Fruit fly (Drosophila melanogaster) whole organism, embryonic: Measurements from ENCODE around the gene CG10730.

ENCODE experiments used
- CG10209 ChIP-seq: fragments of 200-800 bp; sonication (Bioruptor generic); optimal IDR thresholded peaks from 3 replicates; lab custom pipeline; 2017; ENCODE audit warnings: missing biosample characterization, mild to moderate bottlenecking, missing genetic modification characterization, missing genetic modification reagents
- CG10274 ChIP-seq: fragments of 200-800 bp; sonication (Bioruptor generic); optimal IDR thresholded peaks from 3 replicates; lab custom pipeline; 2017; ENCODE audit warnings: missing biosample characterization, mild to moderate bottlenecking, missing genetic modification characterization
- CG11560 ChIP-seq: fragments of 200-800 bp; sonication (Bioruptor generic); IDR thresholded peaks from 3 replicates; pipeline ENCODE4 v1.3.6; 2022; ENCODE audit warnings: missing biosample characterization, missing genetic modification characterization
- CG11696 ChIP-seq: fragments of 200-800 bp; sonication (Bioruptor generic); IDR thresholded peaks from 2 replicates; pipeline ENCODE4 v1.3.6; 2022; ENCODE audit warnings: missing biosample characterization, missing genetic modification characterization
- CG11723 ChIP-seq: fragments of 200-800 bp; sonication (Bioruptor generic); optimal IDR thresholded peaks from 2 replicates; lab custom pipeline; 2017; ENCODE audit warnings: missing biosample characterization, mild to moderate bottlenecking, missing genetic modification characterization
- CG12659 ChIP-seq: fragments of 200-800 bp; sonication (Bioruptor generic); optimal IDR thresholded peaks from 3 replicates; lab custom pipeline; 2017; ENCODE audit warnings: mild to moderate bottlenecking, missing biosample characterization, missing genetic modification reagents, missing genetic modification characterization
- CG12769 ChIP-seq: fragments of 200-800 bp; sonication (Bioruptor generic); optimal IDR thresholded peaks from 2 replicates; lab custom pipeline; 2019; ENCODE audit warnings: missing biosample characterization, mild to moderate bottlenecking, missing genetic modification characterization, moderate library complexity
- CG13287 ChIP-seq: fragments of 200-800 bp; sonication (Bioruptor generic); IDR thresholded peaks from 2 replicates; pipeline ENCODE4 v1.3.6; 2022; ENCODE audit warnings: missing biosample characterization, missing genetic modification characterization; ENCODE audit not compliant: partially characterized antibody
- CG13424 ChIP-seq: fragments of 200-800 bp; sonication (Bioruptor generic); optimal IDR thresholded peaks from 2 replicates; lab custom pipeline; 2019; ENCODE audit warnings: missing biosample characterization, mild to moderate bottlenecking, missing genetic modification characterization, moderate library complexity
- CG14441 ChIP-seq: fragments of 200-800 bp; sonication (Bioruptor generic); IDR thresholded peaks from 2 replicates; pipeline ENCODE4 v1.3.6; 2022; ENCODE audit warnings: missing biosample characterization, missing genetic modification characterization
- CG14710 ChIP-seq: fragments of 200-800 bp; sonication (Bioruptor generic); optimal IDR thresholded peaks from 3 replicates; lab custom pipeline; 2019; ENCODE audit warnings: missing biosample characterization, mild to moderate bottlenecking, missing genetic modification characterization, moderate library complexity
- CG15269 ChIP-seq: fragments of 200-800 bp; sonication (Bioruptor generic); optimal IDR thresholded peaks from 2 replicates; lab custom pipeline; 2018; ENCODE audit warnings: missing biosample characterization, mild to moderate bottlenecking, missing genetic modification characterization, moderate library complexity
- CG17912 ChIP-seq: fragments of 200-800 bp; sonication (Bioruptor generic); optimal IDR thresholded peaks from 2 replicates; lab custom pipeline; 2018; ENCODE audit warnings: missing biosample characterization, mild to moderate bottlenecking, missing genetic modification characterization
- CG18011 ChIP-seq: fragments of 200-800 bp; sonication (Bioruptor generic); optimal IDR thresholded peaks from 2 replicates; lab custom pipeline; 2017; ENCODE audit warnings: missing biosample characterization, missing genetic modification characterization, mild to moderate bottlenecking, moderate library complexity, missing genotype
- CG2120 ChIP-seq: fragments of 200-800 bp; sonication (Bioruptor generic); optimal IDR thresholded peaks from 3 replicates; lab custom pipeline; 2016; ENCODE audit warnings: missing biosample characterization, missing genetic modification characterization
- CG31441 ChIP-seq: fragments of 200-800 bp; sonication (Bioruptor generic); IDR thresholded peaks from 2 replicates; pipeline ENCODE4 v1.3.6; 2022; ENCODE audit warnings: missing biosample characterization, missing genetic modification characterization
- CG33557 ChIP-seq: fragments of 200-800 bp; sonication (Bioruptor generic); optimal IDR thresholded peaks from 2 replicates; lab custom pipeline; 2019; ENCODE audit warnings: missing biosample characterization, mild to moderate bottlenecking, missing genetic modification characterization, moderate library complexity
- CG42726 ChIP-seq: fragments of 200-800 bp; sonication (Bioruptor generic); IDR thresholded peaks from 2 replicates; pipeline ENCODE4 v1.3.6; 2022; ENCODE audit warnings: missing biosample characterization, missing genetic modification characterization; ENCODE audit not compliant: partially characterized antibody
- CG4424 ChIP-seq: fragments of 200-800 bp; sonication (Bioruptor generic); optimal IDR thresholded peaks from 3 replicates; lab custom pipeline; 2016; ENCODE audit warnings: missing biosample characterization, missing genetic modification characterization
- CG4707 ChIP-seq: fragments of 200-800 bp; sonication (Bioruptor generic); optimal IDR thresholded peaks from 2 replicates; lab custom pipeline; 2018; ENCODE audit warnings: missing biosample characterization, mild to moderate bottlenecking, missing genetic modification characterization, moderate library complexity
- CTCF ChIP-seq: fragments of 200-800 bp; sonication (Bioruptor generic); optimal IDR thresholded peaks from 2 replicates; lab custom pipeline; 2017; ENCODE audit warnings: missing biosample characterization, mild to moderate bottlenecking, missing genetic modification characterization, moderate library complexity
- Eip74EF ChIP-seq, 2 experiments: fragments of 200-800 bp in 1 of 2; fragments of >200 bp in 1 of 2; sonication (Bioruptor generic) in 1 of 2; optimal IDR thresholded peaks; 2 replicates each; lab custom pipeline; 2017 to 2019; ENCODE audit warnings: missing biosample characterization in 2 of 2, missing genetic modification characterization in 2 of 2, mild to moderate bottlenecking in 1 of 2, moderate library complexity in 1 of 2
- Ets65A ChIP-seq: fragments of 200-800 bp; sonication (Bioruptor generic); peaks from one replicate; lab custom pipeline; 2016; ENCODE audit warnings: missing biosample characterization, missing genetic modification characterization
- HLHmδ ChIP-seq: fragments of 200-800 bp; sonication (Bioruptor generic); optimal IDR thresholded peaks from 2 replicates; lab custom pipeline; 2018; ENCODE audit warnings: missing biosample characterization, mild to moderate bottlenecking, missing genetic modification characterization, moderate library complexity
- HmgD ChIP-seq: fragments of 200-800 bp; sonication (Bioruptor generic); optimal IDR thresholded peaks from 3 replicates; lab custom pipeline; 2016; ENCODE audit warnings: missing biosample characterization, missing genetic modification characterization
- Hmx ChIP-seq: fragments of 200-800 bp; sonication (Bioruptor generic); optimal IDR thresholded peaks from 2 replicates; lab custom pipeline; 2016; ENCODE audit warnings: missing biosample characterization, missing genetic modification characterization
- Hr39 ChIP-seq: fragments of >200 bp; optimal IDR thresholded peaks from 2 replicates; lab custom pipeline; 2017
- Side ChIP-seq: fragments of 200-800 bp; sonication (Bioruptor generic); optimal IDR thresholded peaks from 2 replicates; lab custom pipeline; 2016; ENCODE audit warnings: missing biosample characterization, missing genetic modification characterization
- Sry-β ChIP-seq: fragments of 200-800 bp; sonication (Bioruptor generic); optimal IDR thresholded peaks from 2 replicates; lab custom pipeline; 2018; ENCODE audit warnings: missing biosample characterization, mild to moderate bottlenecking, missing genetic modification characterization, moderate library complexity
- Ssrp ChIP-seq: fragments of 200-800 bp; sonication (Bioruptor generic); optimal IDR thresholded peaks from 2 replicates; lab custom pipeline; 2018; ENCODE audit warnings: missing biosample characterization, mild to moderate bottlenecking, missing genetic modification characterization, moderate library complexity
- ac ChIP-seq: fragments of 200-800 bp; sonication (Bioruptor generic); optimal IDR thresholded peaks from 3 replicates; lab custom pipeline; 2017; ENCODE audit warnings: missing biosample characterization, mild to moderate bottlenecking, missing genetic modification characterization
- az2 ChIP-seq: fragments of 200-800 bp; sonication (Bioruptor generic); optimal IDR thresholded peaks from 3 replicates; lab custom pipeline; 2016; ENCODE audit warnings: missing biosample characterization, missing genetic modification characterization
- bowl ChIP-seq: fragments of 200-800 bp; sonication (Bioruptor generic); IDR thresholded peaks from 2 replicates; pipeline ENCODE4 v1.3.6; 2022; ENCODE audit warnings: missing biosample characterization, missing genetic modification characterization
- bsh ChIP-seq, 2 experiments: fragments of 200-800 bp; sonication (Bioruptor generic); optimal IDR thresholded peaks; 2 replicates each; lab custom pipeline; 2017 to 2018; ENCODE audit warnings: mild to moderate bottlenecking in 2 of 2, missing biosample characterization in 2 of 2, missing genetic modification characterization in 2 of 2, moderate library complexity in 1 of 2
- cad ChIP-seq: fragments of >200 bp; optimal IDR thresholded peaks from 2 replicates; lab custom pipeline; 2017; ENCODE audit warnings: missing biosample characterization, missing genetic modification characterization
- ci ChIP-seq: fragments of 200-800 bp; sonication (Bioruptor generic); IDR thresholded peaks from 3 replicates; pipeline ENCODE4 v1.3.6; 2022; ENCODE audit warnings: missing biosample characterization, missing genetic modification characterization
- disco-r ChIP-seq: fragments of 200-800 bp; sonication (Bioruptor generic); optimal IDR thresholded peaks from 2 replicates; lab custom pipeline; 2016; ENCODE audit warnings: missing biosample characterization, missing genetic modification characterization
- eve ChIP-seq, 2 experiments: fragments of >200 bp; optimal IDR thresholded peaks; 2 replicates each; lab custom pipeline; 2017; ENCODE audit warnings: missing biosample characterization in 2 of 2, missing genetic modification characterization in 2 of 2
- exex ChIP-seq: fragments of 200-800 bp; sonication (Bioruptor generic); optimal IDR thresholded peaks from 4 replicates; lab custom pipeline; 2018; ENCODE audit warnings: missing biosample characterization, mild to moderate bottlenecking, missing genetic modification characterization, moderate library complexity
- grau ChIP-seq: fragments of 200-800 bp; optimal IDR thresholded peaks from 3 replicates; lab custom pipeline; 2019; ENCODE audit warnings: missing biosample characterization, mild to moderate bottlenecking, missing genetic modification characterization, moderate library complexity
- gro ChIP-seq: fragments of 200-800 bp; sonication (Bioruptor generic); optimal IDR thresholded peaks from 2 replicates; lab custom pipeline; 2016; ENCODE audit warnings: missing biosample characterization, missing genetic modification characterization
- jumu ChIP-seq: fragments of 200-800 bp; sonication (Bioruptor generic); optimal IDR thresholded peaks from 3 replicates; lab custom pipeline; 2016; ENCODE audit warnings: missing biosample characterization, missing genetic modification characterization
- ken ChIP-seq: fragments of 200-800 bp; sonication (Bioruptor generic); IDR thresholded peaks from 3 replicates; pipeline ENCODE4 v1.3.6; 2022; ENCODE audit warnings: missing biosample characterization, missing genetic modification characterization
- lbe ChIP-seq: fragments of 200-800 bp; sonication (Bioruptor generic); optimal IDR thresholded peaks from 2 replicates; lab custom pipeline; 2016; ENCODE audit warnings: missing biosample characterization, mild to moderate bottlenecking, missing genetic modification characterization
- mirr ChIP-seq: fragments of 200-800 bp; sonication (Bioruptor generic); optimal IDR thresholded peaks from 3 replicates; lab custom pipeline; 2018; ENCODE audit warnings: missing biosample characterization, mild to moderate bottlenecking, missing genetic modification characterization
- nom ChIP-seq: fragments of 200-800 bp; sonication (Bioruptor generic); optimal IDR thresholded peaks from 2 replicates; lab custom pipeline; 2017; ENCODE audit warnings: missing biosample characterization, missing genetic modification characterization, mild to moderate bottlenecking, moderate library complexity, missing genetic modification reagents
- pita ChIP-seq: fragments of 200-800 bp; sonication (Bioruptor generic); optimal IDR thresholded peaks from 2 replicates; lab custom pipeline; 2017; ENCODE audit warnings: missing biosample characterization, mild to moderate bottlenecking, missing genetic modification characterization
- ranshi ChIP-seq: fragments of 200-800 bp; sonication (Bioruptor generic); IDR thresholded peaks from 2 replicates; pipeline ENCODE4 v1.3.6; 2022; ENCODE audit warnings: missing biosample characterization, missing genetic modification characterization
- sr ChIP-seq: fragments of 200-800 bp; sonication (Bioruptor generic); IDR thresholded peaks from 3 replicates; pipeline ENCODE4 v1.3.6; 2022; ENCODE audit warnings: missing biosample characterization, missing genetic modification characterization
- usp ChIP-seq: fragments of >200 bp; optimal IDR thresholded peaks from 2 replicates; lab custom pipeline; 2017; ENCODE audit warnings: missing biosample characterization, missing genetic modification characterization
- wdn ChIP-seq: fragments of 200-800 bp; sonication (Bioruptor generic); IDR thresholded peaks from 2 replicates; pipeline ENCODE4 v1.3.6; 2022; ENCODE audit warnings: missing biosample characterization, missing genetic modification characterization

CG10730 gene

DNA sequence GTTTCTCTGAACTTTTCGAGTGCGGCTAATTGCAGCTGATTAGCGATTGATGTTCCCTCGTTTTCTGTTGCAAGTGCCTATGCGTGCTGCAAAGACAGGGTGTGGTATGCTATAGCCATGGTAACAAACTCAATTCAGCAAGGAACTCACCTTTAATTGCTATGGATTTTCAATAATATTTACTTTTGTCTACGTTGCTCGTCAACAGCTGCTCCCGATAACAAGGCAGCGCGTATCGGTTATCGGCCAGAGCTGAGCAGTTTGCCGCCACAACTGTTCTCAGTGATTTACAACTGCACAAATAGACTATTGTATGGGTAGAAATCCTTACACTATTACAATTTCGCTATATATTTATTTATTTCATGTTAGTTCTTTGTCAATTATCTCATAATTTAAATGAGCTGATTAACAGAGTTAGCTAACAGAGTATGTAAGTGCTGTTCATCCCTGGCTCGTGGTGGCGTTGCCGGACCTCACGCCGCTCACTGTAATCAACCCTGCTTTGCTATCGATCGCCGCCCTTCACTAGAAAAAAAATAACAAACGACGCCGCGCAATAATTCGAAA lies 3.3 kb upstream of the CG10730 start, which contains the start of the genes pr and neb (continued):
- TF ChIP-seq Side (no peak), Hr39 (lab: Kevin White, UChicago) (no peak), mirr (no peak), CG31441 (GFP tag; lab: Robert Waterston, UW) (peak; percentile 30; the same call in 1 of the 2 replicates), CG14710 (tag; lab: Kevin White, UChicago) (peak; percentile 69), CG11696 (GFP tag; lab: Robert Waterston, UW) (no peak), HLHmδ (GFP tag; lab: Kevin White, UChicago) (no peak), pita (GFP tag; lab: Kevin White, UChicago) (no peak), cad (GFP tag; lab: Kevin White, UChicago) (no peak), Sry-β (peak; percentile 87), CG4424 (no peak), CG12769 (tag; lab: Kevin White, UChicago) (peak; percentile 70), HmgD (GFP tag; lab: Kevin White, UChicago) (no peak), lbe (peak; percentile 52), CG10274 (GFP tag; lab: Kevin White, UChicago) (no peak), CG42726 (GFP tag; lab: Robert Waterston, UW) (no peak), ranshi (GFP tag; lab: Robert Waterston, UW) (peak; percentile 75), disco-r (peak; percentile 16), CG11723 (no peak), bowl (GFP tag; lab: Robert Waterston, UW) (0 out of 2 replicates have a peak, but pooled peaks have one; percentile 15), CG13424 (tag; lab: Kevin White, UChicago) (peak; percentile 74), ken (GFP tag; lab: Robert Waterston, UW) (peak; percentile 64; the same call in 2 of the 3 replicates), Ets65A (GFP tag; lab: Kevin White, UChicago) (peak; percentile 92), CG12659 (GFP tag; lab: Kevin White, UChicago) (peak; percentile 79), CG15269 (tag; lab: Kevin White, UChicago) (peak; percentile 60), CG10209 (peak; percentile 46), CG4707 (GFP tag; lab: Kevin White, UChicago) (no peak), Hmx (no peak), CG2120 (peak; percentile 74), CTCF (GFP tag; lab: Kevin White, UChicago) (no peak), grau (tag; lab: Kevin White, UChicago) (peak; percentile 66), CG18011 (GFP tag; lab: Kevin White, UChicago) (peak; percentile 40), usp (no peak), Ssrp (tag; lab: Kevin White, UChicago) (peak; percentile 37), CG14441 (no peak), CG33557 (peak; percentile 46), exex (tag; lab: Kevin White, UChicago) (peak; percentile 25), sr (GFP tag; lab: Robert Waterston, UW) (no peak), jumu (GFP tag; lab: Kevin White, UChicago) (peak; percentile 13), eve (GFP tag; optimal IDR thresholded peaks at IDR 0.05; lab: Kevin White, UChicago) (peak in 1 of 2 experiments; percentile 2), Eip74EF (GFP tag; optimal IDR thresholded peaks at IDR 0.05; lab: Kevin White, UChicago) (peak in 1 of 2 experiments; percentile 37), gro (GFP tag; lab: Kevin White, UChicago) (peak; percentile 7), CG13287 (GFP tag; lab: Robert Waterston, UW) (peak; percentile 56), CG11560 (tag; lab: Robert Waterston, UW) (no peak), bsh (GFP tag; optimal IDR thresholded peaks at IDR 0.05; lab: Kevin White, UChicago) (peak in 1 of 2 experiments; percentile 49), ac (GFP tag; lab: Kevin White, UChicago) (no peak), wdn (GFP tag; lab: Robert Waterston, UW) (peak; percentile 77; the same call in 1 of the 2 replicates), ci (GFP tag; lab: Robert Waterston, UW) (peak; percentile 73), CG17912 (GFP tag; lab: Kevin White, UChicago) (peak; percentile 43), nom (GFP tag; lab: Kevin White, UChicago) (no peak), az2 (GFP tag; lab: Kevin White, UChicago) (peak; percentile 60)
